Fruit fly (Drosophila melanogaster) whole organism, embryonic: ENCODE data around the gene CheB93b.
A peak's percentile ranks its signal among the peaks of the same experiment; 100 is the strongest.

Source experiments
- CG10267 ChIP-seq: fragments of 200-800 bp; sonication (Bioruptor generic); optimal IDR thresholded peaks from 2 replicates; lab custom pipeline; 2018; ENCODE audit warnings: missing biosample characterization, mild to moderate bottlenecking, missing genetic modification characterization, moderate library complexity
- CG10431 ChIP-seq: fragments of 200-800 bp; sonication (Bioruptor generic); optimal IDR thresholded peaks from 3 replicates; lab custom pipeline; 2018; ENCODE audit warnings: missing biosample characterization, mild to moderate bottlenecking, missing genetic modification characterization
- CG10565 ChIP-seq: fragments of 200-800 bp; sonication (Bioruptor generic); optimal IDR thresholded peaks from 3 replicates; lab custom pipeline; 2016; ENCODE audit warnings: missing biosample characterization, mild to moderate bottlenecking, missing genetic modification characterization
- CG13123 ChIP-seq: fragments of 200-800 bp; sonication (Bioruptor generic); optimal IDR thresholded peaks from 2 replicates; lab custom pipeline; 2016; ENCODE audit warnings: missing biosample characterization, missing genetic modification characterization
- CG13287 ChIP-seq: fragments of 200-800 bp; sonication (Bioruptor generic); IDR thresholded peaks from 2 replicates; pipeline ENCODE4 v1.3.6; 2022; ENCODE audit warnings: missing biosample characterization, missing genetic modification characterization; ENCODE audit not compliant: partially characterized antibody
- CG13296 ChIP-seq: fragments of 200-800 bp; sonication (Bioruptor generic); optimal IDR thresholded peaks from 3 replicates; lab custom pipeline; 2018; ENCODE audit warnings: missing biosample characterization, mild to moderate bottlenecking, missing genetic modification characterization
- CG15479 ChIP-seq: fragments of 200-800 bp; sonication (Bioruptor generic); optimal IDR thresholded peaks from 3 replicates; lab custom pipeline; 2019; ENCODE audit warnings: missing biosample characterization, mild to moderate bottlenecking, missing genetic modification characterization, moderate library complexity
- CG17361 ChIP-seq: fragments of 200-800 bp; sonication (Bioruptor generic); IDR thresholded peaks from 3 replicates; pipeline ENCODE4 v1.3.6; 2022; ENCODE audit warnings: missing biosample characterization, missing genetic modification characterization
- CG18619 ChIP-seq: fragments of 200-800 bp; sonication (Bioruptor generic); optimal IDR thresholded peaks from 3 replicates; lab custom pipeline; 2017; ENCODE audit warnings: missing biosample characterization, mild to moderate bottlenecking, missing genetic modification characterization
- CG3065 ChIP-seq: fragments of 200-800 bp; sonication (Bioruptor generic); optimal IDR thresholded peaks from 2 replicates; lab custom pipeline; 2016; ENCODE audit warnings: missing biosample characterization, missing genetic modification characterization
- CG31224 ChIP-seq: fragments of 200-800 bp; sonication (Bioruptor generic); IDR thresholded peaks from 2 replicates; pipeline ENCODE4 v1.3.6; 2022; ENCODE audit warnings: missing biosample characterization, missing genetic modification characterization
- CG31441 ChIP-seq: fragments of 200-800 bp; sonication (Bioruptor generic); IDR thresholded peaks from 2 replicates; pipeline ENCODE4 v1.3.6; 2022; ENCODE audit warnings: missing biosample characterization, missing genetic modification characterization
- CG32767 ChIP-seq: fragments of 200-800 bp; sonication (Bioruptor generic); IDR thresholded peaks from 2 replicates; pipeline ENCODE4 v1.3.6; 2022; ENCODE audit warnings: missing biosample characterization, missing genetic modification characterization
- CG33213 ChIP-seq: fragments of 200-800 bp; sonication (Bioruptor generic); optimal IDR thresholded peaks from 3 replicates; lab custom pipeline; 2016; ENCODE audit warnings: missing biosample characterization, missing genetic modification characterization
- CG33557 ChIP-seq: fragments of 200-800 bp; sonication (Bioruptor generic); optimal IDR thresholded peaks from 2 replicates; lab custom pipeline; 2019; ENCODE audit warnings: missing biosample characterization, mild to moderate bottlenecking, missing genetic modification characterization, moderate library complexity
- CG4617 ChIP-seq: fragments of 200-800 bp; sonication (Bioruptor generic); optimal IDR thresholded peaks from 3 replicates; lab custom pipeline; 2016; ENCODE audit warnings: missing biosample characterization, missing genetic modification characterization, borderline replicate concordance
- CG4820 ChIP-seq: fragments of 200-800 bp; sonication (Bioruptor generic); optimal IDR thresholded peaks from 3 replicates; lab custom pipeline; 2016; ENCODE audit warnings: missing biosample characterization, missing genetic modification characterization
- CG5180 ChIP-seq: fragments of 200-800 bp; sonication (Bioruptor generic); optimal IDR thresholded peaks from 3 replicates; lab custom pipeline; 2017; ENCODE audit warnings: missing biosample characterization, missing genetic modification characterization, mild to moderate bottlenecking, moderate library complexity, missing genetic modification reagents
- CG6689 ChIP-seq: fragments of 200-800 bp; sonication (Bioruptor generic); IDR thresholded peaks from 2 replicates; pipeline ENCODE4 v1.3.6; 2022; ENCODE audit warnings: missing biosample characterization, missing genetic modification characterization
- CG7786 ChIP-seq: fragments of 200-800 bp; sonication (Bioruptor generic); optimal IDR thresholded peaks from 2 replicates; lab custom pipeline; 2016; ENCODE audit warnings: missing biosample characterization, missing genetic modification characterization
- CoRest ChIP-seq: fragments of 200-800 bp; sonication (Bioruptor generic); optimal IDR thresholded peaks from 3 replicates; lab custom pipeline; 2018; ENCODE audit warnings: missing biosample characterization, mild to moderate bottlenecking, missing genetic modification characterization, moderate library complexity
- D19B ChIP-seq: fragments of 200-800 bp; sonication (Bioruptor generic); optimal IDR thresholded peaks from 2 replicates; lab custom pipeline; 2017; ENCODE audit warnings: missing biosample characterization, mild to moderate bottlenecking, missing genetic modification characterization
- Dll ChIP-seq: fragments of 200-800 bp; sonication (Bioruptor generic); IDR thresholded peaks from 4 replicates; pipeline ENCODE4 v1.3.6; 2022; ENCODE audit warnings: missing biosample characterization, missing genetic modification characterization; ENCODE audit not compliant: partially characterized antibody
- HmgZ ChIP-seq: fragments of 200-800 bp; sonication (Bioruptor generic); optimal IDR thresholded peaks from 2 replicates; lab custom pipeline; 2018; ENCODE audit warnings: missing biosample characterization, mild to moderate bottlenecking, missing genetic modification characterization
- MBD-R2 ChIP-seq: fragments of 200-800 bp; sonication (Bioruptor generic); IDR thresholded peaks from 2 replicates; pipeline ENCODE4 v1.3.6; 2022; ENCODE audit warnings: missing biosample characterization, missing genetic modification characterization
- Rfx ChIP-seq: fragments of 200-800 bp; sonication (Bioruptor generic); IDR thresholded peaks from 2 replicates; pipeline ENCODE4 v1.3.6; 2022; ENCODE audit warnings: missing biosample characterization, missing genetic modification characterization
- Scr ChIP-seq: fragments of 200-800 bp; sonication (Bioruptor generic); IDR thresholded peaks from 2 replicates; pipeline ENCODE4 v1.3.6; 2022; ENCODE audit warnings: missing biosample characterization, missing genetic modification characterization; ENCODE audit not compliant: partially characterized antibody
- Stat92E ChIP-seq, 3 experiments: fragments of >200 bp in 2 of 3; fragments of 200-800 bp in 1 of 3; sonication (Bioruptor generic) in 1 of 3; optimal IDR thresholded peaks; 2 replicates each; lab custom pipeline; 2017 to 2019; ENCODE audit warnings: missing biosample characterization in 3 of 3, missing genetic modification characterization in 3 of 3, mild to moderate bottlenecking in 1 of 3, moderate library complexity in 1 of 3
- Trl ChIP-seq, 3 experiments: fragments of >200 bp in 2 of 3; fragments of 200-800 bp in 1 of 3; sonication (Bioruptor generic) in 1 of 3; optimal IDR thresholded peaks; 2 replicates in 1 of 3; 3 replicates in 2 of 3; lab custom pipeline; 2016 to 2017; ENCODE audit warnings: missing biosample characterization in 1 of 3, missing genetic modification characterization in 1 of 3
- ase ChIP-seq: fragments of 200-800 bp; sonication (Bioruptor generic); IDR thresholded peaks from 3 replicates; pipeline ENCODE4 v1.3.6; 2022; ENCODE audit warnings: missing biosample characterization, missing genetic modification characterization
- bbx ChIP-seq: fragments of 200-800 bp; sonication (Bioruptor generic); IDR thresholded peaks from 2 replicates; pipeline ENCODE4 v1.3.6; 2022; ENCODE audit warnings: missing biosample characterization, missing genetic modification characterization; ENCODE audit not compliant: partially characterized antibody
- cato ChIP-seq: fragments of 200-800 bp; sonication (Bioruptor generic); optimal IDR thresholded peaks from 2 replicates; lab custom pipeline; 2016; ENCODE audit warnings: missing biosample characterization, missing genetic modification characterization, borderline replicate concordance
- cg ChIP-seq: fragments of 200-800 bp; sonication (Bioruptor generic); optimal IDR thresholded peaks from 3 replicates; lab custom pipeline; 2019; ENCODE audit warnings: missing biosample characterization, mild to moderate bottlenecking, missing genetic modification characterization, moderate library complexity
- chinmo ChIP-seq: fragments of 200-800 bp; sonication (Bioruptor generic); IDR thresholded peaks from 4 replicates; pipeline ENCODE4 v1.3.6; 2022; ENCODE audit warnings: missing biosample characterization, missing genetic modification characterization; ENCODE audit not compliant: partially characterized antibody
- crol ChIP-seq: fragments of 200-800 bp; sonication (Bioruptor generic); IDR thresholded peaks from 2 replicates; pipeline ENCODE4 v1.3.6; 2022; ENCODE audit warnings: missing biosample characterization, missing genetic modification characterization
- fd64A ChIP-seq: fragments of 200-800 bp; sonication (Bioruptor generic); optimal IDR thresholded peaks from 3 replicates; lab custom pipeline; 2018; ENCODE audit warnings: missing biosample characterization, mild to moderate bottlenecking, missing genetic modification characterization
- gcm ChIP-seq: fragments of 200-800 bp; sonication (Bioruptor generic); optimal IDR thresholded peaks from 2 replicates; lab custom pipeline; 2019; ENCODE audit warnings: missing biosample characterization, mild to moderate bottlenecking, missing genetic modification characterization, moderate library complexity
- gfzf ChIP-seq: fragments of 200-800 bp; sonication (Bioruptor generic); optimal IDR thresholded peaks from 2 replicates; lab custom pipeline; 2016; ENCODE audit warnings: missing biosample characterization, mild to moderate bottlenecking, missing genetic modification characterization, moderate library complexity
- hbn ChIP-seq: fragments of 200-800 bp; sonication (Bioruptor generic); IDR thresholded peaks from 2 replicates; pipeline ENCODE4 v1.3.6; 2022; ENCODE audit warnings: missing biosample characterization, missing genetic modification characterization; ENCODE audit not compliant: partially characterized antibody
- hth ChIP-seq: fragments of >200 bp; optimal IDR thresholded peaks from 2 replicates; lab custom pipeline; 2017; ENCODE audit warnings: inconsistent platforms
- jing ChIP-seq: fragments of 200-800 bp; sonication (Bioruptor generic); optimal IDR thresholded peaks from 2 replicates; lab custom pipeline; 2018; ENCODE audit warnings: missing biosample characterization, mild to moderate bottlenecking, missing genetic modification characterization
- peb ChIP-seq: fragments of 200-800 bp; sonication (Bioruptor generic); IDR thresholded peaks from 2 replicates; pipeline ENCODE4 v1.3.6; 2022; ENCODE audit warnings: missing biosample characterization, missing genetic modification characterization
- sd ChIP-seq: fragments of 200-800 bp; sonication (Bioruptor generic); optimal IDR thresholded peaks from 3 replicates; lab custom pipeline; 2018; ENCODE audit warnings: missing biosample characterization, mild to moderate bottlenecking, missing genetic modification characterization, moderate library complexity
- ssp ChIP-seq: fragments of 200-800 bp; sonication (Bioruptor generic); IDR thresholded peaks from 2 replicates; pipeline ENCODE4 v1.3.6; 2022; ENCODE audit warnings: missing biosample characterization, missing genetic modification characterization
- stwl ChIP-seq: fragments of 200-800 bp; sonication (Bioruptor generic); optimal IDR thresholded peaks from 3 replicates; lab custom pipeline; 2018; ENCODE audit warnings: missing biosample characterization, mild to moderate bottlenecking, missing genetic modification characterization, moderate library complexity
- tio ChIP-seq: fragments of 200-800 bp; sonication (Bioruptor generic); optimal IDR thresholded peaks from 2 replicates; lab custom pipeline; 2017; ENCODE audit warnings: missing biosample characterization, missing genetic modification characterization, inconsistent platforms
- tll ChIP-seq, 2 experiments: fragments of 200-800 bp in 1 of 2; fragments of >200 bp in 1 of 2; sonication (Bioruptor generic) in 1 of 2; optimal IDR thresholded peaks; 2 replicates each; lab custom pipeline; 2017 to 2019; ENCODE audit warnings: missing biosample characterization in 2 of 2, missing genetic modification characterization in 2 of 2, mild to moderate bottlenecking in 1 of 2, moderate library complexity in 1 of 2
- unc-4 ChIP-seq: fragments of 200-800 bp; sonication (Bioruptor generic); IDR thresholded peaks from 2 replicates; pipeline ENCODE4 v1.3.6; 2022; ENCODE audit warnings: missing biosample characterization, missing genetic modification characterization; ENCODE audit not compliant: partially characterized antibody

CheB93b gene

DNA sequence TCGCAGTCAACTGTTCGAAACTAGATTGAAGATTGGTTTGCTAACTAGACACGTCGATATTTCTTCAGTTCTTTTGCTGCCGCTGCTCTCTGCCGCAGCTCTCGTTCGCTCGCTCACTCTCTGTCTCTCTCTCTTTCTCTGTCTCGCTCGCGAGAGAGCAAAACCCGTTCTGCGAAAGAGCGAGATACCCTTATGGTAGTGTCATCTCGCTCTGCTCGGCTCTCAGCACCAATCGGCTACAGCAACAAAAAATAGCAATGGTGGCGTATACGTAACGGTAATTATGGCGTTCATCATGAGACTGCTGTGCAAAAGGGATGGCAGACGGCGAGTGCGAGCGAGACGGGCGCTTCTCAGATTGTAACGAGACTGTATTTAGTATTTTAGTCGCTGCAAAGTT, 37.4 kb downstream of the CheB93b start, which contains the start of gene lbe (continued):
- TF ChIP-seq CG18619 (GFP tag; lab: Kevin White, UChicago): no peak
- no peak for TF ChIP-seq tio (GFP tag; lab: Kevin White, UChicago)
- TF ChIP-seq cg (GFP tag; lab: Kevin White, UChicago): peak; percentile 52
- peak; percentile 31 for TF ChIP-seq sd (tag; lab: Kevin White, UChicago)
- TF ChIP-seq gfzf (GFP tag; lab: Kevin White, UChicago): no peak
- no peak for TF ChIP-seq ssp
- TF ChIP-seq CG32767 (GFP tag; lab: Robert Waterston, UW): no peak; the same call in 1 of the 2 replicates
- TF ChIP-seq CG17361 (GFP tag; lab: Robert Waterston, UW): no peak
- TF ChIP-seq CG31441 (GFP tag; lab: Robert Waterston, UW): no peak
- TF ChIP-seq jing (GFP tag; lab: Kevin White, UChicago): no peak
- TF ChIP-seq bbx: peak; percentile 63
- TF ChIP-seq CG13287 (GFP tag; lab: Robert Waterston, UW): peak; percentile 62
- no peak for TF ChIP-seq CG7786
- 0 out of 2 replicates have a peak, but pooled peaks have one; percentile 27 for TF ChIP-seq unc-4 (GFP tag; lab: Robert Waterston, UW)
- peak; percentile 39; the same call in 1 of the 2 replicates for TF ChIP-seq hbn (GFP tag; lab: Robert Waterston, UW)
- TF ChIP-seq cato (GFP tag; lab: Kevin White, UChicago): no peak
- no peak for TF ChIP-seq CG4617 (GFP tag; lab: Kevin White, UChicago)
- TF ChIP-seq peb (GFP tag; lab: Robert Waterston, UW): 0 out of 2 replicates have a peak, but pooled peaks have one; percentile 19
- TF ChIP-seq Scr: peak; percentile 51
- peak in 1 of 3 experiments; percentile 86 for TF ChIP-seq Stat92E (GFP tag; optimal IDR thresholded peaks at IDR 0.05; lab: Kevin White, UChicago)
- no peak for TF ChIP-seq CG13296 (GFP tag; lab: Kevin White, UChicago)
- 0 out of 2 replicates have a peak, but pooled peaks have one; percentile 6 for TF ChIP-seq Rfx (GFP tag; lab: Robert Waterston, UW)
- peak; percentile 63 for TF ChIP-seq gcm
- no peak for TF ChIP-seq D19B
- TF ChIP-seq CG5180: peak; percentile 81
- TF ChIP-seq CG13123 (GFP tag; lab: Kevin White, UChicago): no peak
- no peak for TF ChIP-seq CG31224 (GFP tag; lab: Robert Waterston, UW)
- TF ChIP-seq CG4820 (GFP tag; lab: Kevin White, UChicago): no peak
- TF ChIP-seq HmgZ (tag; lab: Kevin White, UChicago): peak; percentile 36
- no peak for TF ChIP-seq CG15479 (GFP tag; lab: Kevin White, UChicago)
- TF ChIP-seq stwl (tag; lab: Kevin White, UChicago): no peak
- peak in 1 of 2 experiments; percentile 59 for TF ChIP-seq tll (GFP tag; optimal IDR thresholded peaks at IDR 0.05; lab: Kevin White, UChicago)
- peak; percentile 76 for TF ChIP-seq CoRest (tag; lab: Kevin White, UChicago)
- TF ChIP-seq CG10267 (tag; lab: Kevin White, UChicago): no peak
- TF ChIP-seq CG10565 (GFP tag; lab: Kevin White, UChicago): no peak
- peak; percentile 63 for TF ChIP-seq crol
- no peak for TF ChIP-seq CG6689 (GFP tag; lab: Robert Waterston, UW)
- no peak for TF ChIP-seq MBD-R2 (GFP tag; lab: Robert Waterston, UW)
- no peak for TF ChIP-seq hth (lab: Kevin White, UChicago)
- no peak for TF ChIP-seq fd64A (GFP tag; lab: Kevin White, UChicago)
- TF ChIP-seq ase (GFP tag; lab: Robert Waterston, UW): no peak
- peak; percentile 64; the same call in 3 of the 4 replicates for TF ChIP-seq Dll
- no peak for TF ChIP-seq CG3065
- no peak for TF ChIP-seq CG33557
- peak; percentile 90 to 92 for TF ChIP-seq Trl (optimal IDR thresholded peaks at IDR 0.05; lab: Kevin White, UChicago)
- TF ChIP-seq Trl (GFP tag; optimal IDR thresholded peaks at IDR 0.05; lab: Kevin White, UChicago): peak; percentile 60
- TF ChIP-seq chinmo: peak; percentile 90; the same call in 2 of the 4 replicates
- no peak for TF ChIP-seq CG10431 (GFP tag; lab: Kevin White, UChicago)
- no peak for TF ChIP-seq CG33213 (GFP tag; lab: Kevin White, UChicago)
